Worm (Caenorhabditis elegans) whole organism, late embryonic: ENCODE measurements around the gene gcy-3.

Experiments
- C08G9.2 ChIP-seq: sonication (generic microtip); optimal IDR thresholded peaks from 2 replicates; lab custom pipeline; 2016; ENCODE audit warnings: mild to moderate bottlenecking, missing genetic modification characterization, moderate library complexity, missing compliant biosample characterization
- F13H6.1 ChIP-seq: sonication (generic microtip); optimal IDR thresholded peaks from 2 replicates; lab custom pipeline; 2016; ENCODE audit warnings: missing genetic modification characterization, missing compliant biosample characterization
- K02D7.2 ChIP-seq: sonication (generic microtip); optimal IDR thresholded peaks from 2 replicates; lab custom pipeline; 2017; ENCODE audit warnings: mild to moderate bottlenecking, missing genetic modification characterization, missing compliant biosample characterization
- T23F11.4 ChIP-seq: fragments of 200-800 bp; sonication (Bioruptor generic); optimal IDR thresholded peaks from 2 replicates; lab custom pipeline; 2018; ENCODE audit warnings: mild to moderate bottlenecking, missing genetic modification characterization, missing compliant biosample characterization
- ahr-1 ChIP-seq: sonication (generic microtip); optimal IDR thresholded peaks from 2 replicates; lab custom pipeline; 2016; ENCODE audit warnings: missing genetic modification characterization, missing compliant biosample characterization
- ceh-14 ChIP-seq: sonication (generic microtip); optimal IDR thresholded peaks from 2 replicates; lab custom pipeline; 2016; ENCODE audit warnings: missing genotype, missing genetic modification characterization, missing compliant biosample characterization
- ceh-19 ChIP-seq: fragments of 200-800 bp; sonication (Bioruptor generic); optimal IDR thresholded peaks from 2 replicates; lab custom pipeline; 2018; ENCODE audit warnings: mild to moderate bottlenecking, missing genetic modification characterization, missing compliant biosample characterization
- ceh-2 ChIP-seq: sonication (generic microtip); optimal IDR thresholded peaks from 2 replicates; lab custom pipeline; 2016; ENCODE audit warnings: missing genotype, missing genetic modification characterization, missing compliant biosample characterization
- ceh-22 ChIP-seq: sonication (generic microtip); optimal IDR thresholded peaks from 2 replicates; lab custom pipeline; 2017; ENCODE audit warnings: missing biosample characterization, missing genetic modification characterization
- ceh-45 ChIP-seq: fragments of 200-800 bp; sonication (Bioruptor generic); IDR thresholded peaks from 2 replicates; pipeline ENCODE4 v1.3.6; 2022; ENCODE audit warnings: missing genetic modification reagents, missing genetic modification characterization, missing compliant biosample characterization
- ceh-48 ChIP-seq: sonication (generic microtip); optimal IDR thresholded peaks from 2 replicates; lab custom pipeline; 2016; ENCODE audit warnings: missing genetic modification characterization, inconsistent platforms, missing compliant biosample characterization
- ceh-9 ChIP-seq: sonication (generic microtip); optimal IDR thresholded peaks from 2 replicates; lab custom pipeline; 2016; ENCODE audit warnings: mild to moderate bottlenecking, missing genetic modification characterization, inconsistent platforms, missing compliant biosample characterization
- elt-2 ChIP-seq: sonication (generic microtip); optimal IDR thresholded peaks from 2 replicates; lab custom pipeline; 2016; ENCODE audit warnings: missing genetic modification reagents, missing genetic modification characterization, missing compliant biosample characterization
- elt-4 ChIP-seq: sonication (generic microtip); optimal IDR thresholded peaks from 2 replicates; lab custom pipeline; 2016; ENCODE audit warnings: missing genetic modification characterization, missing compliant biosample characterization
- eyg-1 ChIP-seq: sonication (generic microtip); optimal IDR thresholded peaks from 2 replicates; lab custom pipeline; 2016; ENCODE audit warnings: missing genotype, missing genetic modification characterization, missing compliant biosample characterization
- fax-1 ChIP-seq: sonication (generic microtip); optimal IDR thresholded peaks from 2 replicates; lab custom pipeline; 2016; ENCODE audit warnings: missing genotype, missing genetic modification characterization, missing compliant biosample characterization
- fkh-10 ChIP-seq: fragments of 150-350 bp; optimal IDR thresholded peaks from 2 replicates; lab custom pipeline; 2014; ENCODE audit warnings: missing biosample characterization, missing genetic modification reagents, missing genetic modification characterization
- fkh-6 ChIP-seq: sonication (generic microtip); optimal IDR thresholded peaks from 2 replicates; lab custom pipeline; 2016; ENCODE audit warnings: missing genetic modification characterization, missing compliant biosample characterization
- hlh-13 ChIP-seq: fragments of 200-800 bp; sonication (Bioruptor generic); optimal IDR thresholded peaks from 2 replicates; lab custom pipeline; 2018; ENCODE audit warnings: mild to moderate bottlenecking, missing genetic modification characterization, missing compliant biosample characterization
- lim-6 ChIP-seq: sonication (generic microtip); optimal IDR thresholded peaks from 2 replicates; lab custom pipeline; 2016; ENCODE audit warnings: missing genetic modification characterization, missing compliant biosample characterization
- lin-11 ChIP-seq: fragments of 200-800 bp; sonication (Bioruptor generic); optimal IDR thresholded peaks from 2 replicates; lab custom pipeline; 2018; ENCODE audit warnings: mild to moderate bottlenecking, missing genetic modification characterization, missing compliant biosample characterization
- madf-2 ChIP-seq: sonication (generic microtip); optimal IDR thresholded peaks from 2 replicates; lab custom pipeline; 2017; ENCODE audit warnings: missing genetic modification characterization, missing compliant biosample characterization
- mec-3 ChIP-seq: sonication (generic microtip); optimal IDR thresholded peaks from 2 replicates; lab custom pipeline; 2016; ENCODE audit warnings: borderline replicate concordance, missing genetic modification characterization, missing compliant biosample characterization
- nfya-1 ChIP-seq: sonication (generic microtip); optimal IDR thresholded peaks from 2 replicates; lab custom pipeline; 2017; ENCODE audit warnings: missing genetic modification characterization, mild to moderate bottlenecking, missing compliant biosample characterization, antibody characterized with exemption, moderate library complexity
- nhr-232 ChIP-seq: sonication (generic microtip); optimal IDR thresholded peaks from 2 replicates; lab custom pipeline; 2016; ENCODE audit warnings: missing genetic modification characterization, missing compliant biosample characterization
- pat-9 ChIP-seq: fragments of 200-800 bp; sonication (Bioruptor generic); optimal IDR thresholded peaks from 2 replicates; lab custom pipeline; 2018; ENCODE audit warnings: mild to moderate bottlenecking, missing genetic modification characterization, moderate library complexity, missing compliant biosample characterization
- pax-1 ChIP-seq: fragments of 150-350 bp; optimal IDR thresholded peaks from 2 replicates; lab custom pipeline; 2014; ENCODE audit warnings: missing biosample characterization, missing genetic modification characterization
- pha-2 ChIP-seq: sonication (generic microtip); optimal IDR thresholded peaks from 2 replicates; lab custom pipeline; 2017; ENCODE audit warnings: mild to moderate bottlenecking, missing genetic modification characterization, missing compliant biosample characterization
- pqm-1 ChIP-seq: sonication (generic microtip); optimal IDR thresholded peaks from 2 replicates; lab custom pipeline; 2016; ENCODE audit warnings: missing genetic modification characterization, missing compliant biosample characterization
- pros-1 ChIP-seq: fragments of 150-350 bp; optimal IDR thresholded peaks from 2 replicates; lab custom pipeline; 2014; ENCODE audit warnings: missing biosample characterization, missing genetic modification reagents, missing genetic modification characterization
- sdc-2 ChIP-seq: sonication (generic microtip); optimal IDR thresholded peaks from 2 replicates; lab custom pipeline; 2016; ENCODE audit warnings: missing genotype, missing genetic modification characterization, missing compliant biosample characterization
- tbx-2 ChIP-seq: sonication (generic microtip); optimal IDR thresholded peaks from 2 replicates; lab custom pipeline; 2016; ENCODE audit warnings: missing genetic modification characterization, missing compliant biosample characterization
- tbx-7 ChIP-seq: sonication (generic microtip); optimal IDR thresholded peaks from 2 replicates; lab custom pipeline; 2016; ENCODE audit warnings: missing genotype, missing genetic modification characterization, missing compliant biosample characterization
- ttx-3 ChIP-seq: sonication (generic microtip); optimal IDR thresholded peaks from 2 replicates; lab custom pipeline; 2016; ENCODE audit warnings: missing genetic modification reagents, missing genetic modification characterization, missing compliant biosample characterization
- unc-86 ChIP-seq: sonication (generic microtip); optimal IDR thresholded peaks from 2 replicates; lab custom pipeline; 2016; ENCODE audit warnings: missing genetic modification characterization, missing compliant biosample characterization
- zip-5 ChIP-seq: sonication (generic microtip); optimal IDR thresholded peaks from 2 replicates; lab custom pipeline; 2016; ENCODE audit warnings: missing genetic modification characterization, missing compliant biosample characterization
- ztf-16 ChIP-seq: sonication (generic microtip); optimal IDR thresholded peaks from 2 replicates; lab custom pipeline; 2017; ENCODE audit warnings: missing genetic modification characterization, missing compliant biosample characterization

Gene gcy-3

DNA sequence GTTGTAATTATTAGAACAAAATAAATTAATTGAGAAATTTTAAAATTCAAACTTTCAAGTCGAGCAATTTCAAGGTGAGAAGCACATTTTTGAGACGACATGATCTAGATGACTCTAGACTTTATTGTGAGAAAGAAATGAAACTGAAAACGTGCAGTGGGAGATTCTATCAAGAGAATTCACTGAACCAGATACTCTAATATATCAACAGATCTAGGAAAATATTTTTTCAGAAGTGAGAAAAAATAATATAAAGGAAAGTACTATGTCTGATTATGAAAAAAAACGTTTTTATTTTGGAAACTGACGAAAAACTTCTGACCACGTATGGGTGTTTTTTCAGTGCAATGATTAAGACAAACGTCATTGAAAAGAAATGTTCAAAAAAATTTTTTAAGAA lies 33.6 kb upstream of the gcy-3 start, which contains the start of gene sra-3:
Gene sra-3 (minus strand): TSS at position 101 of the 400 bp plus-strand sequence.
- no peak for TF ChIP-seq madf-2 (tag; lab: Kevin White, UChicago)
- no peak for TF ChIP-seq ceh-45 (GFP tag; lab: Robert Waterston, UW)
- no peak for TF ChIP-seq C08G9.2 (tag; lab: Kevin White, UChicago)
- no peak for TF ChIP-seq pqm-1 (tag; lab: Kevin White, UChicago)
- no peak for TF ChIP-seq eyg-1
- no peak for TF ChIP-seq fkh-10 (GFP tag; lab: Kevin White, UChicago)
- TF ChIP-seq ttx-3 (tag; lab: Kevin White, UChicago): no peak
- no peak for TF ChIP-seq mec-3 (tag; lab: Kevin White, UChicago)
- TF ChIP-seq ceh-48 (tag; lab: Kevin White, UChicago): no peak

ce11 chrII:9537429-9537828 lies 30.3 kb upstream of the gcy-3 start, which contains the start of gene sra-8:
sra-8 (plus strand) TSS chrII:9537729.
- no peak for TF ChIP-seq fkh-10 (GFP tag; lab: Kevin White, UChicago)
- TF ChIP-seq ceh-9: no peak
- TF ChIP-seq F13H6.1: no peak
- TF ChIP-seq ceh-2 (tag; lab: Kevin White, UChicago): no peak
- no peak for TF ChIP-seq pros-1 (tag; lab: Kevin White, UChicago)
- TF ChIP-seq mec-3 (tag; lab: Kevin White, UChicago): no peak
- TF ChIP-seq ztf-16 (tag; lab: Kevin White, UChicago): no peak
- TF ChIP-seq tbx-2: no peak
- no peak for TF ChIP-seq elt-2 (tag; lab: Kevin White, UChicago)
- no peak for TF ChIP-seq nhr-232 (tag; lab: Kevin White, UChicago)
- no peak for TF ChIP-seq ceh-19 (GFP tag; lab: Kevin White, UChicago)
- TF ChIP-seq, all 69 proteins: peak for 0

DNA sequence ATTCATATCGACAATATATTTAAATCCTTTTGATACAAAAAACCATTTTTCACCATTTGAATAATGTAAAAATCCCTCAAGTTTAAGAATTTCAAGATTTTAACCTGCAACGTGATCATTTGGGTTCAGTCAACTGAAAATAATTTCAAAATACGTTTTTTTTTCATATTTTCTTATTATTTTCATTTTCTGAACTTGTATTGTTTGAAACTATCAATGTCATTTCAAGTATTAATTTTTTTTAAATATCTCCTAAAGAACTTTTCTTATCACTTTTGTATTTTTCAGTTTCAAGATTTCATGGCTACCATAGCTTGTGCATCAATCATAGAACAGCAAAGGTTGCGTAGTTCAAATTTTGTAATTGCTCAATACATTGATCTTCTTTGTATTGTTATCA lies 24.9 kb upstream of the gcy-3 start, which contains the start of gene sra-9:
Gene sra-9 (plus strand): TSS at position 301 of the 400 bp plus-strand sequence.
- no peak for TF ChIP-seq hlh-13 (GFP tag; lab: Kevin White, UChicago)
- TF ChIP-seq pax-1: no peak
- no peak for TF ChIP-seq nfya-1 (tag; lab: Kevin White, UChicago)
- TF ChIP-seq lin-11: no peak
- no peak for TF ChIP-seq pha-2
- no peak for TF ChIP-seq madf-2 (tag; lab: Kevin White, UChicago)
- no peak for TF ChIP-seq T23F11.4 (GFP tag; lab: Kevin White, UChicago)
- TF ChIP-seq K02D7.2 (tag; lab: Kevin White, UChicago): no peak
- no peak for TF ChIP-seq sdc-2 (tag; lab: Kevin White, UChicago)

ce11 chrII:9528480-9528879 lies 21.4 kb upstream of the gcy-3 start, which contains the start of gene sra-2:
sra-2 (plus strand) TSS chrII:9528780.
- TF ChIP-seq ahr-1 (tag; lab: Kevin White, UChicago) (no peak), unc-86 (tag; lab: Kevin White, UChicago) (no peak), ceh-22 (tag; lab: Kevin White, UChicago) (no peak), tbx-7 (no peak), elt-2 (tag; lab: Kevin White, UChicago) (no peak), pqm-1 (tag; lab: Kevin White, UChicago) (no peak), elt-4 (tag; lab: Kevin White, UChicago) (no peak), fkh-6 (tag; lab: Kevin White, UChicago) (no peak), pat-9 (no peak), ceh-14 (no peak), lim-6 (tag; lab: Kevin White, UChicago) (no peak), zip-5 (no peak), fax-1 (tag; lab: Kevin White, UChicago) (no peak), K02D7.2 (tag; lab: Kevin White, UChicago) (no peak)
